Fruit fly (Drosophila melanogaster) whole organism, embryonic: Measurements from ENCODE around the gene Nrx-IV.
A peak's percentile ranks its signal among the peaks of the same experiment; 100 is the strongest.

Source experiments
- Bgb ChIP-seq: fragments of 200-800 bp; sonication (Bioruptor generic); IDR thresholded peaks from 2 replicates; pipeline ENCODE4 v1.3.6; 2022; ENCODE audit warnings: missing biosample characterization, missing genetic modification characterization; ENCODE audit not compliant: partially characterized antibody
- CG1024 ChIP-seq: fragments of 200-800 bp; sonication (Bioruptor generic); IDR thresholded peaks from 2 replicates; pipeline ENCODE4 v1.3.6; 2022; ENCODE audit warnings: missing biosample characterization, missing genetic modification characterization
- CG11093 ChIP-seq: fragments of 200-800 bp; sonication (Bioruptor generic); IDR thresholded peaks from 3 replicates; pipeline ENCODE4 v1.3.6; 2022; ENCODE audit warnings: missing biosample characterization, missing genetic modification characterization
- CG11456 ChIP-seq: fragments of 200-800 bp; sonication (Bioruptor generic); IDR thresholded peaks from 3 replicates; pipeline ENCODE4 v1.3.6; 2022; ENCODE audit warnings: missing biosample characterization, missing genetic modification characterization
- CG12299 ChIP-seq: fragments of 200-800 bp; sonication (Bioruptor generic); optimal IDR thresholded peaks from 2 replicates; lab custom pipeline; 2018; ENCODE audit warnings: missing biosample characterization, mild to moderate bottlenecking, missing genetic modification characterization
- CG12744 ChIP-seq: fragments of 200-800 bp; sonication (Bioruptor generic); optimal IDR thresholded peaks from 2 replicates; lab custom pipeline; 2016; ENCODE audit warnings: missing biosample characterization, missing genetic modification characterization
- CG13287 ChIP-seq: fragments of 200-800 bp; sonication (Bioruptor generic); IDR thresholded peaks from 2 replicates; pipeline ENCODE4 v1.3.6; 2022; ENCODE audit warnings: missing biosample characterization, missing genetic modification characterization; ENCODE audit not compliant: partially characterized antibody
- CG15269 ChIP-seq: fragments of 200-800 bp; sonication (Bioruptor generic); optimal IDR thresholded peaks from 2 replicates; lab custom pipeline; 2018; ENCODE audit warnings: missing biosample characterization, mild to moderate bottlenecking, missing genetic modification characterization, moderate library complexity
- CG16815 ChIP-seq: fragments of 200-800 bp; sonication (Bioruptor generic); optimal IDR thresholded peaks from 3 replicates; lab custom pipeline; 2017; ENCODE audit warnings: missing biosample characterization, mild to moderate bottlenecking, missing genetic modification characterization
- CG18262 ChIP-seq: fragments of 200-800 bp; optimal IDR thresholded peaks from 3 replicates; lab custom pipeline; 2019; ENCODE audit warnings: missing biosample characterization, mild to moderate bottlenecking, missing genetic modification characterization, moderate library complexity
- CG2875 ChIP-seq: fragments of 200-800 bp; sonication (Bioruptor generic); optimal IDR thresholded peaks from 2 replicates; lab custom pipeline; 2017; ENCODE audit warnings: missing biosample characterization, mild to moderate bottlenecking, missing genetic modification characterization, missing genetic modification reagents
- CG31365 ChIP-seq: fragments of 200-800 bp; sonication (Bioruptor generic); optimal IDR thresholded peaks from 2 replicates; lab custom pipeline; 2018; ENCODE audit warnings: missing biosample characterization, mild to moderate bottlenecking, missing genetic modification characterization
- CG6791 ChIP-seq: fragments of 200-800 bp; sonication (Bioruptor generic); IDR thresholded peaks from 3 replicates; pipeline ENCODE4 v1.3.6; 2022; ENCODE audit warnings: missing biosample characterization, missing genetic modification characterization; ENCODE audit not compliant: partially characterized antibody
- CG6854 ChIP-seq: fragments of 200-800 bp; sonication (Bioruptor generic); optimal IDR thresholded peaks from 3 replicates; lab custom pipeline; 2017; ENCODE audit warnings: missing biosample characterization, mild to moderate bottlenecking, missing genetic modification characterization
- CG7556 ChIP-seq: fragments of 200-800 bp; sonication (Bioruptor generic); optimal IDR thresholded peaks from 2 replicates; lab custom pipeline; 2017; ENCODE audit warnings: missing biosample characterization, mild to moderate bottlenecking, missing genetic modification characterization
- CG8388 ChIP-seq: fragments of 200-800 bp; sonication (Bioruptor generic); optimal IDR thresholded peaks from 2 replicates; lab custom pipeline; 2019; ENCODE audit warnings: missing biosample characterization, mild to moderate bottlenecking, missing genetic modification characterization, moderate library complexity
- CG8478 ChIP-seq: fragments of >200 bp; optimal IDR thresholded peaks from 2 replicates; lab custom pipeline; 2018
- CHES-1-like ChIP-seq: fragments of 200-800 bp; sonication (Bioruptor generic); optimal IDR thresholded peaks from 2 replicates; lab custom pipeline; 2016; ENCODE audit warnings: missing biosample characterization, missing genetic modification characterization
- CkIIα-i1 ChIP-seq: fragments of 200-800 bp; sonication (Bioruptor generic); IDR thresholded peaks from 2 replicates; pipeline ENCODE4 v1.3.6; 2022; ENCODE audit warnings: missing biosample characterization, missing genetic modification characterization
- D19A ChIP-seq: fragments of 200-800 bp; optimal IDR thresholded peaks from 3 replicates; lab custom pipeline; 2019; ENCODE audit warnings: missing biosample characterization, mild to moderate bottlenecking, missing genetic modification characterization, moderate library complexity
- Drgx ChIP-seq: fragments of 200-800 bp; sonication (Bioruptor generic); IDR thresholded peaks from 2 replicates; pipeline ENCODE4 v1.3.6; 2022; ENCODE audit warnings: missing biosample characterization, missing genetic modification characterization
- Eip74EF ChIP-seq, 2 experiments: fragments of 200-800 bp in 1 of 2; fragments of >200 bp in 1 of 2; sonication (Bioruptor generic) in 1 of 2; optimal IDR thresholded peaks; 2 replicates each; lab custom pipeline; 2017 to 2019; ENCODE audit warnings: missing biosample characterization in 2 of 2, missing genetic modification characterization in 2 of 2, mild to moderate bottlenecking in 1 of 2, moderate library complexity in 1 of 2
- H15 ChIP-seq: fragments of 200-800 bp; sonication (Bioruptor generic); IDR thresholded peaks from 3 replicates; pipeline ENCODE4 v1.3.6; 2022; ENCODE audit warnings: missing biosample characterization, missing genetic modification characterization
- HLH54F ChIP-seq: fragments of 200-800 bp; sonication (Bioruptor generic); optimal IDR thresholded peaks from 3 replicates; lab custom pipeline; 2016; ENCODE audit warnings: missing biosample characterization, missing genetic modification characterization
- Hmx ChIP-seq: fragments of 200-800 bp; sonication (Bioruptor generic); optimal IDR thresholded peaks from 2 replicates; lab custom pipeline; 2016; ENCODE audit warnings: missing biosample characterization, missing genetic modification characterization
- Hr39 ChIP-seq: fragments of >200 bp; optimal IDR thresholded peaks from 2 replicates; lab custom pipeline; 2017
- Mad ChIP-seq: fragments of 200-800 bp; sonication (Bioruptor generic); optimal IDR thresholded peaks from 2 replicates; lab custom pipeline; 2016; ENCODE audit warnings: missing biosample characterization, missing genetic modification characterization
- NfI ChIP-seq: fragments of 200-800 bp; sonication (Bioruptor generic); optimal IDR thresholded peaks from 3 replicates; lab custom pipeline; 2018; ENCODE audit warnings: missing biosample characterization, mild to moderate bottlenecking, missing genetic modification characterization, moderate library complexity
- Oaz ChIP-seq: fragments of 200-800 bp; sonication (Bioruptor generic); IDR thresholded peaks from 2 replicates; pipeline ENCODE4 v1.3.6; 2022; ENCODE audit warnings: missing biosample characterization, missing genetic modification characterization
- PHDP ChIP-seq: fragments of 200-800 bp; sonication (Bioruptor generic); optimal IDR thresholded peaks from 3 replicates; lab custom pipeline; 2018; ENCODE audit warnings: missing biosample characterization, mild to moderate bottlenecking, missing genetic modification characterization, moderate library complexity
- Sry-δ ChIP-seq: fragments of 200-800 bp; sonication (Bioruptor generic); optimal IDR thresholded peaks from 2 replicates; lab custom pipeline; 2016; ENCODE audit warnings: missing biosample characterization, missing genetic modification characterization
- TFAM ChIP-seq: fragments of 200-800 bp; sonication (Bioruptor generic); optimal IDR thresholded peaks from 2 replicates; lab custom pipeline; 2017; ENCODE audit warnings: missing biosample characterization, missing genetic modification characterization, inconsistent platforms
- chn ChIP-seq: fragments of 200-800 bp; sonication (Bioruptor generic); optimal IDR thresholded peaks from 2 replicates; lab custom pipeline; 2016; ENCODE audit warnings: missing biosample characterization, missing genetic modification characterization
- dati ChIP-seq: fragments of 200-800 bp; sonication (Bioruptor generic); IDR thresholded peaks from 2 replicates; pipeline ENCODE4 v1.3.6; 2022; ENCODE audit warnings: missing biosample characterization, missing genetic modification characterization
- dmrt99B ChIP-seq: fragments of 200-800 bp; sonication (Bioruptor generic); optimal IDR thresholded peaks from 2 replicates; lab custom pipeline; 2018; ENCODE audit warnings: missing biosample characterization, mild to moderate bottlenecking, missing genetic modification characterization, moderate library complexity
- dysf ChIP-seq: fragments of 200-800 bp; sonication (Bioruptor generic); IDR thresholded peaks from 3 replicates; pipeline ENCODE4 v1.3.6; 2022; ENCODE audit warnings: missing biosample characterization, missing genetic modification characterization
- gem ChIP-seq: fragments of 200-800 bp; sonication (Bioruptor generic); optimal IDR thresholded peaks from 2 replicates; lab custom pipeline; 2019; ENCODE audit warnings: missing biosample characterization, mild to moderate bottlenecking, missing genetic modification characterization, moderate library complexity
- h ChIP-seq: fragments of >200 bp; optimal IDR thresholded peaks from 2 replicates; lab custom pipeline; 2017
- hb ChIP-seq: fragments of 200-800 bp; sonication (Bioruptor generic); IDR thresholded peaks from 3 replicates; pipeline ENCODE4 v1.3.6; 2022; ENCODE audit warnings: missing biosample characterization, missing genetic modification characterization; ENCODE audit not compliant: partially characterized antibody
- lab ChIP-seq: fragments of 200-800 bp; sonication (Bioruptor generic); optimal IDR thresholded peaks from 3 replicates; lab custom pipeline; 2017; ENCODE audit warnings: missing biosample characterization, missing genetic modification characterization, mild to moderate bottlenecking, moderate library complexity, missing genetic modification reagents
- nerfin-2 ChIP-seq: fragments of 200-800 bp; sonication (Bioruptor generic); IDR thresholded peaks from 2 replicates; pipeline ENCODE4 v1.3.6; 2022; ENCODE audit warnings: missing biosample characterization, missing genetic modification characterization; ENCODE audit not compliant: partially characterized antibody
- oc ChIP-seq: fragments of 200-800 bp; sonication (Bioruptor generic); optimal IDR thresholded peaks from 2 replicates; lab custom pipeline; 2018; ENCODE audit warnings: missing biosample characterization, mild to moderate bottlenecking, missing genetic modification characterization, moderate library complexity
- pros ChIP-seq: fragments of 200-800 bp; sonication (Bioruptor generic); optimal IDR thresholded peaks from 3 replicates; lab custom pipeline; 2019; ENCODE audit warnings: missing biosample characterization, mild to moderate bottlenecking, missing genetic modification characterization, moderate library complexity
- ranshi ChIP-seq: fragments of 200-800 bp; sonication (Bioruptor generic); IDR thresholded peaks from 2 replicates; pipeline ENCODE4 v1.3.6; 2022; ENCODE audit warnings: missing biosample characterization, missing genetic modification characterization
- sc ChIP-seq, 3 experiments: fragments of >200 bp in 2 of 3; fragments of 200-800 bp in 1 of 3; sonication (Bioruptor generic) in 1 of 3; optimal IDR thresholded peaks; 2 replicates in 2 of 3; 3 replicates in 1 of 3; lab custom pipeline; 2017; ENCODE audit warnings: mild to moderate bottlenecking in 1 of 3, missing biosample characterization in 1 of 3, missing genetic modification characterization in 1 of 3, missing genetic modification reagents in 1 of 3
- sima ChIP-seq: fragments of 200-800 bp; sonication (Bioruptor generic); optimal IDR thresholded peaks from 2 replicates; lab custom pipeline; 2016; ENCODE audit warnings: missing biosample characterization, missing genetic modification characterization
- so ChIP-seq: fragments of 200-800 bp; sonication (Bioruptor generic); IDR thresholded peaks from 3 replicates; pipeline ENCODE4 v1.3.6; 2022; ENCODE audit warnings: missing biosample characterization, missing genetic modification characterization
- sr ChIP-seq: fragments of 200-800 bp; sonication (Bioruptor generic); IDR thresholded peaks from 3 replicates; pipeline ENCODE4 v1.3.6; 2022; ENCODE audit warnings: missing biosample characterization, missing genetic modification characterization
- stwl ChIP-seq: fragments of 200-800 bp; sonication (Bioruptor generic); optimal IDR thresholded peaks from 3 replicates; lab custom pipeline; 2018; ENCODE audit warnings: missing biosample characterization, mild to moderate bottlenecking, missing genetic modification characterization, moderate library complexity
- tgo ChIP-seq: fragments of 200-800 bp; sonication (Bioruptor generic); IDR thresholded peaks from 3 replicates; pipeline ENCODE4 v1.3.6; 2022; ENCODE audit warnings: missing biosample characterization, missing genetic modification characterization
- trh ChIP-seq: fragments of 200-800 bp; sonication (Bioruptor generic); optimal IDR thresholded peaks from 2 replicates; lab custom pipeline; 2016; ENCODE audit warnings: missing biosample characterization, missing genetic modification characterization

The Nrx-IV gene

dm6 chr3L:12139232-12139698 lies 7.1 kb upstream of the Nrx-IV start (continued):
- TF ChIP-seq TFAM (GFP tag; lab: Kevin White, UChicago): no peak
- no peak for TF ChIP-seq Oaz (GFP tag; lab: Robert Waterston, UW)
- TF ChIP-seq chn: peak; percentile 46
- no peak for TF ChIP-seq sima (GFP tag; lab: Kevin White, UChicago)
- TF ChIP-seq CG15269: peak; percentile 66
- no peak for TF ChIP-seq Mad (GFP tag; lab: Kevin White, UChicago)
- TF ChIP-seq CG1024: no peak
- TF ChIP-seq Hr39 (lab: Kevin White, UChicago): no peak
- TF ChIP-seq trh (GFP tag; lab: Kevin White, UChicago): no peak
- peak; percentile 70 for TF ChIP-seq dysf (GFP tag; lab: Robert Waterston, UW)
- peak; percentile 43 for TF ChIP-seq NfI
- TF ChIP-seq stwl: no peak
- TF ChIP-seq H15: no peak
- TF ChIP-seq h (lab: Kevin White, UChicago): no peak
- TF ChIP-seq CG2875: no peak
- TF ChIP-seq pros (GFP tag; lab: Kevin White, UChicago): no peak
- no peak for TF ChIP-seq hb (GFP tag; lab: Robert Waterston, UW)
- 0 out of 3 replicates have a peak, but pooled peaks have one; percentile 22 for TF ChIP-seq CG11093
- TF ChIP-seq nerfin-2 (GFP tag; lab: Robert Waterston, UW): no peak
- peak; percentile 47 for TF ChIP-seq HLH54F (GFP tag; lab: Kevin White, UChicago)
- TF ChIP-seq ranshi: no peak
- TF ChIP-seq Drgx (GFP tag; lab: Robert Waterston, UW): peak; percentile 61
- no peak for TF ChIP-seq dati (GFP tag; lab: Robert Waterston, UW)
- no peak for TF ChIP-seq CG13287
- no peak for TF ChIP-seq oc (tag; lab: Kevin White, UChicago)
- TF ChIP-seq Bgb (GFP tag; lab: Robert Waterston, UW): no peak
- TF ChIP-seq tgo: peak; percentile 50; the same call in 2 of the 3 replicates
- no peak for TF ChIP-seq CG11456 (GFP tag; lab: Robert Waterston, UW)
- TF ChIP-seq PHDP (tag; lab: Kevin White, UChicago): peak; percentile 55
- peak; percentile 44 for TF ChIP-seq CG18262 (tag; lab: Kevin White, UChicago)
- TF ChIP-seq CG6791 (GFP tag; lab: Robert Waterston, UW): 0 out of 3 replicates have a peak, but pooled peaks have one; percentile 24
- no peak for TF ChIP-seq Sry-δ (GFP tag; lab: Kevin White, UChicago)
- TF ChIP-seq sr: no peak
- peak; percentile 17 for TF ChIP-seq D19A (tag; lab: Kevin White, UChicago)
- TF ChIP-seq CG12299 (tag; lab: Kevin White, UChicago): no peak
- peak; percentile 50 for TF ChIP-seq CHES-1-like (GFP tag; lab: Kevin White, UChicago)
- TF ChIP-seq gem (tag; lab: Kevin White, UChicago): peak; percentile 75
- no peak for TF ChIP-seq CG31365 (tag; lab: Kevin White, UChicago)
- TF ChIP-seq CG16815 (GFP tag; lab: Kevin White, UChicago): peak; percentile 13
- peak; percentile 43 for TF ChIP-seq CG7556 (GFP tag; lab: Kevin White, UChicago)
- peak; percentile 62 for TF ChIP-seq dmrt99B (tag; lab: Kevin White, UChicago)
- TF ChIP-seq lab (GFP tag; lab: Kevin White, UChicago): peak; percentile 70
- TF ChIP-seq CG8478 (lab: Kevin White, UChicago): no peak
- TF ChIP-seq Hmx (GFP tag; lab: Kevin White, UChicago): no peak
- TF ChIP-seq CG8388 (GFP tag; lab: Kevin White, UChicago): peak; percentile 96
- no peak for TF ChIP-seq CkIIα-i1
- 0 out of 3 replicates have a peak, but pooled peaks have one; percentile 28 for TF ChIP-seq so
- TF ChIP-seq Eip74EF (GFP tag; optimal IDR thresholded peaks at IDR 0.05; lab: Kevin White, UChicago): peak in 1 of 2 experiments; percentile 5
- no peak for TF ChIP-seq CG12744 (GFP tag; lab: Kevin White, UChicago)
- TF ChIP-seq CG6854: peak; percentile 34
- no peak for TF ChIP-seq sc (optimal IDR thresholded peaks at IDR 0.05; lab: Kevin White, UChicago)
- no peak for TF ChIP-seq sc (GFP tag; optimal IDR thresholded peaks at IDR 0.05; lab: Kevin White, UChicago)
